Worm (Caenorhabditis elegans) whole organism, L1 larva: Measurements from ENCODE around the gene K03A11.6.

ENCODE experiments used
- ama-1 ChIP-seq: fragments of 150-350 bp; optimal IDR thresholded peaks from 2 replicates; lab custom pipeline; 2014
- elt-2 ChIP-seq: sonication (generic microtip); optimal IDR thresholded peaks from 2 replicates; lab custom pipeline; 2016; ENCODE audit warnings: missing genetic modification characterization, mild to moderate bottlenecking, inconsistent platforms, missing compliant biosample characterization, missing genetic modification reagents
- fkh-10 ChIP-seq: sonication (generic microtip); optimal IDR thresholded peaks from 2 replicates; lab custom pipeline; 2017; ENCODE audit warnings: missing biosample characterization, missing genetic modification reagents, missing genetic modification characterization
- lin-13 ChIP-seq: fragments of 150-350 bp; optimal IDR thresholded peaks from 2 replicates; lab custom pipeline; 2014; ENCODE audit warnings: missing biosample characterization, missing genetic modification reagents, missing genetic modification characterization
- lin-15B ChIP-seq: fragments of 150-350 bp; sonication (generic microtip); optimal IDR thresholded peaks from 3 replicates; lab custom pipeline; 2014; ENCODE audit warnings: missing biosample characterization, missing genetic modification characterization
- nhr-19 ChIP-seq: fragments of 200-800 bp; sonication (Bioruptor generic); conservative IDR thresholded peaks from 2 replicates; pipeline ENCODE4 v1.3.6; 2022; ENCODE audit warnings: missing genetic modification characterization, missing compliant biosample characterization
- nhr-76 ChIP-seq: sonication (generic microtip); optimal IDR thresholded peaks from 2 replicates; lab custom pipeline; 2017; ENCODE audit warnings: missing biosample characterization, missing genetic modification characterization
- nhr-90 ChIP-seq: sonication (generic microtip); optimal IDR thresholded peaks from 2 replicates; lab custom pipeline; 2016; ENCODE audit warnings: mild to moderate bottlenecking, missing genetic modification characterization, missing compliant biosample characterization; ENCODE audit not compliant: poor library complexity
- skn-1 ChIP-seq: fragments of 150-350 bp; optimal IDR thresholded peaks from 2 replicates; lab custom pipeline; 2014; ENCODE audit warnings: missing biosample characterization, missing genetic modification characterization
- snu-23 ChIP-seq: sonication (generic microtip); optimal IDR thresholded peaks from 2 replicates; lab custom pipeline; 2016; ENCODE audit warnings: missing genetic modification characterization, missing compliant biosample characterization
- unc-86 ChIP-seq: sonication (generic microtip); optimal IDR thresholded peaks from 2 replicates; lab custom pipeline; 2016; ENCODE audit warnings: missing genetic modification characterization, missing compliant biosample characterization
- ztf-11 ChIP-seq, 2 experiments: sonication (generic microtip); optimal IDR thresholded peaks; 2 replicates each; lab custom pipeline; 2016 to 2017; ENCODE audit warnings: missing genetic modification characterization in 2 of 2, missing biosample characterization in 1 of 2, missing compliant biosample characterization in 1 of 2

- no peak for TF ChIP-seq lin-13
- TF ChIP-seq fkh-10 (GFP tag; lab: Kevin White, UChicago): no peak
- no peak for TF ChIP-seq skn-1 (tag; lab: Kevin White, UChicago)
- no peak for TF ChIP-seq nhr-76 (tag; lab: Kevin White, UChicago)
- no peak for TF ChIP-seq snu-23 (GFP tag; lab: Kevin White, UChicago)
- TF ChIP-seq ztf-11 (tag; optimal IDR thresholded peaks at IDR 0.05; lab: Kevin White, UChicago): no peak
- no peak for TF ChIP-seq ama-1 (lab: Kevin White, UChicago)
- TF ChIP-seq unc-86 (tag; lab: Kevin White, UChicago): no peak
- TF ChIP-seq nhr-19: no peak
- TF ChIP-seq lin-15B (tag; lab: Kevin White, UChicago): no peak
- no peak for TF ChIP-seq elt-2
- no peak for TF ChIP-seq nhr-90 (tag; lab: Kevin White, UChicago)
Measured at ce11 chrX:13062934-13063585, 7.4 kb downstream of the K03A11.6 start, which contains the start of gene K03A11.5.
